Fruit fly (Drosophila melanogaster): ENCODE results near the gene dan.

Gene dan

dm6 chr3R:25168259-25168972 lies 15.8 kb upstream of the dan start (continued):
- no peak for TF ChIP-seq emc (GFP tag; optimal IDR thresholded peaks at IDR 0.05)
- TF ChIP-seq Dip3 (GFP tag; optimal IDR thresholded peaks at IDR 0.05) = peak; percentile 32
- no peak for TF ChIP-seq CrebB (tag; optimal IDR thresholded peaks at IDR 0.05)
- TF ChIP-seq sqz (GFP tag; optimal IDR thresholded peaks at IDR 0.05) = no peak
- TF ChIP-seq Antp (GFP tag; optimal IDR thresholded peaks at IDR 0.05) = no peak
- TF ChIP-seq CG6654 (GFP tag; optimal IDR thresholded peaks at IDR 0.05) = no peak
- TF ChIP-seq Myb (GFP tag; optimal IDR thresholded peaks at IDR 0.05) = no peak
- TF ChIP-seq Atf6 (GFP tag; IDR thresholded peaks at IDR 0.05) = 0 out of 2 replicates have a peak, but pooled peaks have one; percentile 28
- peak; percentile 56 for TF ChIP-seq Hmr (GFP tag; optimal IDR thresholded peaks at IDR 0.05)
- TF ChIP-seq CG8290 (GFP tag; optimal IDR thresholded peaks at IDR 0.05) = no peak
- peak in 1 of 2 experiments; percentile 29 for TF ChIP-seq CG8290 (tag; optimal IDR thresholded peaks at IDR 0.05)
- peak; percentile 73 for TF ChIP-seq Meics (GFP tag; optimal IDR thresholded peaks at IDR 0.05)
- peak; percentile 30 for TF ChIP-seq D19A (tag; optimal IDR thresholded peaks at IDR 0.05)
- TF ChIP-seq trem (tag; optimal IDR thresholded peaks at IDR 0.05) = no peak
- peak; percentile 15 for TF ChIP-seq CG7786 (GFP tag; optimal IDR thresholded peaks at IDR 0.05)
- peak; percentile 13 for TF ChIP-seq Ets65A (GFP tag)
- TF ChIP-seq ttk (GFP tag; IDR thresholded peaks at IDR 0.05) = peak; percentile 35; the same call in 1 of the 2 replicates
- TF ChIP-seq en (GFP tag; optimal IDR thresholded peaks at IDR 0.05) = no peak
- TF ChIP-seq lilli (GFP tag; optimal IDR thresholded peaks at IDR 0.05) = peak; percentile 60
- TF ChIP-seq CG6854 (GFP tag; optimal IDR thresholded peaks at IDR 0.05) = peak; percentile 31
- TF ChIP-seq Atf-2 (GFP tag; optimal IDR thresholded peaks at IDR 0.05) = peak; percentile 19
- TF ChIP-seq Hr51 (GFP tag; optimal IDR thresholded peaks at IDR 0.05) = peak in 1 of 2 experiments; percentile 52
- no peak for TF ChIP-seq zen2 (GFP tag; IDR thresholded peaks at IDR 0.05; ENCODE audit: partially characterized antibody)
- peak; percentile 60 for TF ChIP-seq Fer1 (GFP tag; optimal IDR thresholded peaks at IDR 0.05)
- peak; percentile 19 for TF ChIP-seq D (optimal IDR thresholded peaks at IDR 0.05)
- TF ChIP-seq D (GFP tag; optimal IDR thresholded peaks at IDR 0.05) = peak; percentile 3
- no peak for TF ChIP-seq CG4854 (GFP tag; optimal IDR thresholded peaks at IDR 0.05)
- TF ChIP-seq oc (tag; optimal IDR thresholded peaks at IDR 0.05) = no peak
- TF ChIP-seq abd-A (tag; optimal IDR thresholded peaks at IDR 0.05) = peak; percentile 55
- TF ChIP-seq trh (GFP tag; optimal IDR thresholded peaks at IDR 0.05) = no peak
- peak; percentile 47; the same call in 1 of the 3 replicates for TF ChIP-seq dysf (GFP tag; IDR thresholded peaks at IDR 0.05)
- peak; percentile 16 for TF ChIP-seq schlank (tag; optimal IDR thresholded peaks at IDR 0.05)
- no peak for TF ChIP-seq pita (GFP tag; optimal IDR thresholded peaks at IDR 0.05)
- peak; percentile 21 for TF ChIP-seq slp2 (GFP tag; optimal IDR thresholded peaks at IDR 0.05)
- no peak for TF ChIP-seq CG17802 (tag; optimal IDR thresholded peaks at IDR 0.05)
- 0 out of 3 replicates have a peak, but pooled peaks have one; percentile 39 for TF ChIP-seq CG11695 (GFP tag; IDR thresholded peaks at IDR 0.05)
- TF ChIP-seq ci (GFP tag; IDR thresholded peaks at IDR 0.05) = no peak
- TF ChIP-seq CG43689 (GFP tag; IDR thresholded peaks at IDR 0.05) = no peak
- peak; percentile 48; the same call in 1 of the 3 replicates for TF ChIP-seq CG11456 (GFP tag; IDR thresholded peaks at IDR 0.05)
- TF ChIP-seq br (optimal IDR thresholded peaks at IDR 0.05) = no peak
- TF ChIP-seq Oaz (GFP tag; IDR thresholded peaks at IDR 0.05) = no peak
- 0 out of 3 replicates have a peak, but pooled peaks have one; percentile 33 for TF ChIP-seq Dbx (GFP tag; IDR thresholded peaks at IDR 0.05)
- peak; percentile 22 for TF ChIP-seq tin (GFP tag; optimal IDR thresholded peaks at IDR 0.05)
- TF ChIP-seq B-H2 (GFP tag; optimal IDR thresholded peaks at IDR 0.05) = no peak
- peak; percentile 37 for TF ChIP-seq CG8924 (tag; optimal IDR thresholded peaks at IDR 0.05)
- peak; percentile 69 for TF ChIP-seq gem (tag; optimal IDR thresholded peaks at IDR 0.05)
- TF ChIP-seq CG12071 (GFP tag; optimal IDR thresholded peaks at IDR 0.05) = no peak
- no peak for TF ChIP-seq CG11723 (GFP tag; optimal IDR thresholded peaks at IDR 0.05)
- peak; percentile 51; the same call in 1 of the 2 replicates for TF ChIP-seq Xrp1 (GFP tag; IDR thresholded peaks at IDR 0.05)
- TF ChIP-seq CG1233 (GFP tag; optimal IDR thresholded peaks at IDR 0.05) = peak; percentile 19
- peak; percentile 22 for TF ChIP-seq gsb-n (tag; optimal IDR thresholded peaks at IDR 0.05)

All from whole organism, embryonic.